Worm (Caenorhabditis elegans) whole organism, L2 larva: ENCODE data around the gene K10G9.2.

Experiments used
- ZK546.5 ChIP-seq: sonication (generic microtip); optimal IDR thresholded peaks from 2 replicates; lab custom pipeline; 2017; ENCODE audit warnings: missing biosample characterization, missing genetic modification characterization
- alr-1 ChIP-seq: fragments of 150-350 bp; optimal IDR thresholded peaks from 2 replicates; lab custom pipeline; 2014; ENCODE audit warnings: missing biosample characterization, missing genetic modification characterization
- ceh-82 ChIP-seq: fragments of 150-350 bp; optimal IDR thresholded peaks from 2 replicates; lab custom pipeline; 2014; ENCODE audit warnings: missing biosample characterization, missing genetic modification characterization
- egl-27 ChIP-seq: sonication (generic microtip); optimal IDR thresholded peaks from 3 replicates; lab custom pipeline; 2017; ENCODE audit warnings: missing biosample characterization, missing genetic modification reagents, missing genetic modification characterization
- fos-1 ChIP-seq: fragments of 150-350 bp; optimal IDR thresholded peaks from 2 replicates; lab custom pipeline; 2014; ENCODE audit warnings: missing biosample characterization, missing genetic modification characterization
- lin-11 ChIP-seq: fragments of 150-350 bp; sonication (generic microtip); optimal IDR thresholded peaks from 2 replicates; lab custom pipeline; 2014; ENCODE audit warnings: missing biosample characterization, missing genetic modification characterization, inconsistent platforms, mixed read lengths
- nhr-237 ChIP-seq: fragments of 150-350 bp; optimal IDR thresholded peaks from 2 replicates; lab custom pipeline; 2014; ENCODE audit warnings: missing biosample characterization, missing genetic modification characterization
- nhr-6 ChIP-seq: fragments of 150-350 bp; optimal IDR thresholded peaks from 2 replicates; lab custom pipeline; 2014; ENCODE audit warnings: missing biosample characterization, missing genetic modification characterization
- nhr-77 ChIP-seq: fragments of 150-350 bp; optimal IDR thresholded peaks from 2 replicates; lab custom pipeline; 2014; ENCODE audit warnings: missing biosample characterization, missing genetic modification characterization
- sma-9 ChIP-seq, 2 experiments: fragments of 150-350 bp in 1 of 2; sonication (generic microtip) in 1 of 2; optimal IDR thresholded peaks; 2 replicates each; lab custom pipeline; 2014 to 2016; ENCODE audit warnings: missing genetic modification characterization in 2 of 2, mild to moderate bottlenecking in 1 of 2, missing biosample characterization in 1 of 2, missing compliant biosample characterization in 1 of 2, missing genetic modification reagents in 1 of 2, moderate library complexity in 1 of 2
- snpc-4 ChIP-seq: fragments of 150-350 bp; optimal IDR thresholded peaks from 2 replicates; lab custom pipeline; 2014; ENCODE audit warnings: missing biosample characterization, missing genetic modification characterization
- unc-55 ChIP-seq: fragments of 150-350 bp; sonication (generic microtip); optimal IDR thresholded peaks from 3 replicates; lab custom pipeline; 2014; ENCODE audit warnings: missing biosample characterization, missing genetic modification reagents, missing genetic modification characterization
- unc-62 ChIP-seq: fragments of 150-350 bp; optimal IDR thresholded peaks from 2 replicates; lab custom pipeline; 2014; ENCODE audit warnings: missing biosample characterization, missing genetic modification reagents, missing genetic modification characterization
- ztf-11 ChIP-seq: sonication (generic microtip); optimal IDR thresholded peaks from 2 replicates; lab custom pipeline; 2017; ENCODE audit warnings: missing biosample characterization, missing genetic modification characterization

ce11 chrIII:10258641-10259040 is 27.1 kb upstream of the K10G9.2 start, which contains the start of gene rip-1:
- no peak for TF ChIP-seq sma-9 (GFP tag; optimal IDR thresholded peaks at IDR 0.05; lab: Kevin White, UChicago)
- TF ChIP-seq sma-9 (tag; optimal IDR thresholded peaks at IDR 0.05; lab: Kevin White, UChicago), result no peak
- no peak for TF ChIP-seq egl-27
- TF ChIP-seq lin-11 (tag; lab: Kevin White, UChicago), result no peak
- TF ChIP-seq ztf-11 (tag; lab: Kevin White, UChicago), result no peak
- TF ChIP-seq nhr-6 (tag; lab: Kevin White, UChicago), result no peak
- TF ChIP-seq unc-55 (GFP tag; lab: Kevin White, UChicago), result no peak
- TF ChIP-seq ZK546.5 (tag; lab: Kevin White, UChicago), result no peak
- TF ChIP-seq snpc-4 (tag; lab: Kevin White, UChicago), result no peak
- TF ChIP-seq nhr-77 (tag; lab: Kevin White, UChicago), result no peak
- TF ChIP-seq unc-62 (GFP tag; lab: Kevin White, UChicago), result no peak
- TF ChIP-seq nhr-237 (tag; lab: Kevin White, UChicago), result no peak
- no peak for TF ChIP-seq ceh-82 (tag; lab: Kevin White, UChicago)
- TF ChIP-seq alr-1 (tag; lab: Kevin White, UChicago), result no peak
- no peak for TF ChIP-seq fos-1 (tag; lab: Kevin White, UChicago)
